Worm (Caenorhabditis elegans) whole organism, L2 larva: ENCODE results near the gene pqn-73.

Experiments
- C34F6.9 ChIP-seq: fragments of 150-350 bp; optimal IDR thresholded peaks from 2 replicates; lab custom pipeline; 2014; ENCODE audit warnings: missing biosample characterization, missing genetic modification characterization
- F13H6.1 ChIP-seq: sonication (generic microtip); optimal IDR thresholded peaks from 2 replicates; lab custom pipeline; 2016; ENCODE audit warnings: missing genetic modification characterization, missing compliant biosample characterization
- R02D3.7 ChIP-seq: fragments of 150-350 bp; optimal IDR thresholded peaks from 2 replicates; lab custom pipeline; 2014; ENCODE audit warnings: missing biosample characterization, missing genetic modification characterization
- Y55F3AM.14 ChIP-seq: fragments of 200-800 bp; sonication (Bioruptor generic); optimal IDR thresholded peaks from 2 replicates; lab custom pipeline; 2018; ENCODE audit warnings: mild to moderate bottlenecking, missing genetic modification characterization, missing compliant biosample characterization
- ZK546.5 ChIP-seq: sonication (generic microtip); optimal IDR thresholded peaks from 2 replicates; lab custom pipeline; 2017; ENCODE audit warnings: missing biosample characterization, missing genetic modification characterization
- alr-1 ChIP-seq: fragments of 150-350 bp; optimal IDR thresholded peaks from 2 replicates; lab custom pipeline; 2014; ENCODE audit warnings: missing biosample characterization, missing genetic modification characterization
- aly-2 ChIP-seq: fragments of 150-350 bp; optimal IDR thresholded peaks from 2 replicates; lab custom pipeline; 2014; ENCODE audit warnings: missing biosample characterization, missing genetic modification characterization
- ama-1 ChIP-seq: fragments of 150-350 bp; optimal IDR thresholded peaks from 2 replicates; lab custom pipeline; 2018; ENCODE audit warnings: inconsistent platforms
- blmp-1 ChIP-seq: sonication (generic microtip); optimal IDR thresholded peaks from 2 replicates; lab custom pipeline; 2017; ENCODE audit warnings: missing genetic modification characterization, mild to moderate bottlenecking, missing compliant biosample characterization, antibody characterized with exemption, moderate library complexity; ENCODE audit not compliant: insufficient read depth
- ceh-16 ChIP-seq: fragments of 150-350 bp; optimal IDR thresholded peaks from 2 replicates; lab custom pipeline; 2014; ENCODE audit warnings: missing biosample characterization, missing genetic modification characterization
- crh-2 ChIP-seq: sonication (generic microtip); optimal IDR thresholded peaks from 2 replicates; lab custom pipeline; 2017; ENCODE audit warnings: missing biosample characterization, missing genetic modification characterization
- dmd-4 ChIP-seq: sonication (generic microtip); optimal IDR thresholded peaks from 2 replicates; lab custom pipeline; 2017; ENCODE audit warnings: missing biosample characterization, missing genetic modification characterization
- egl-27 ChIP-seq: sonication (generic microtip); optimal IDR thresholded peaks from 3 replicates; lab custom pipeline; 2017; ENCODE audit warnings: missing biosample characterization, missing genetic modification reagents, missing genetic modification characterization
- elt-1 ChIP-seq: fragments of 150-350 bp; optimal IDR thresholded peaks from 2 replicates; lab custom pipeline; 2014; ENCODE audit warnings: missing biosample characterization, missing genetic modification characterization
- elt-3 ChIP-seq: sonication (generic microtip); optimal IDR thresholded peaks from 2 replicates; lab custom pipeline; 2017; ENCODE audit warnings: missing biosample characterization, missing genetic modification characterization
- fos-1 ChIP-seq: fragments of 150-350 bp; optimal IDR thresholded peaks from 2 replicates; lab custom pipeline; 2014; ENCODE audit warnings: missing biosample characterization, missing genetic modification characterization
- gmeb-1 ChIP-seq: fragments of 150-350 bp; optimal IDR thresholded peaks from 2 replicates; lab custom pipeline; 2014; ENCODE audit warnings: missing biosample characterization, missing genetic modification characterization
- lin-11 ChIP-seq: fragments of 150-350 bp; sonication (generic microtip); optimal IDR thresholded peaks from 2 replicates; lab custom pipeline; 2014; ENCODE audit warnings: missing biosample characterization, missing genetic modification characterization, inconsistent platforms, mixed read lengths
- lin-13 ChIP-seq: fragments of 150-350 bp; optimal IDR thresholded peaks from 2 replicates; lab custom pipeline; 2014; ENCODE audit warnings: missing biosample characterization, missing genetic modification reagents, missing genetic modification characterization
- lin-39 ChIP-seq: fragments of 150-350 bp; optimal IDR thresholded peaks from 2 replicates; lab custom pipeline; 2014; ENCODE audit warnings: missing biosample characterization, missing genetic modification reagents, missing genetic modification characterization
- lsy-2 ChIP-seq, 2 experiments: fragments of 150-350 bp in 1 of 2; sonication (generic microtip) in 1 of 2; optimal IDR thresholded peaks; 2 replicates each; lab custom pipeline; 2014 to 2017; ENCODE audit warnings: missing biosample characterization in 2 of 2, missing genetic modification characterization in 2 of 2
- mab-5 ChIP-seq: fragments of 150-350 bp; optimal IDR thresholded peaks from 2 replicates; lab custom pipeline; 2014; ENCODE audit warnings: missing biosample characterization, missing genetic modification characterization
- mbf-1 ChIP-seq: sonication (generic microtip); optimal IDR thresholded peaks from 2 replicates; lab custom pipeline; 2017; ENCODE audit warnings: missing biosample characterization, missing genetic modification characterization
- mdl-1 ChIP-seq, 2 experiments: fragments of 150-350 bp in 1 of 2; sonication (generic microtip) in 1 of 2; optimal IDR thresholded peaks; 2 replicates each; lab custom pipeline; 2017; ENCODE audit warnings: missing biosample characterization in 2 of 2, missing genetic modification characterization in 2 of 2
- nhr-10 ChIP-seq: sonication (generic microtip); optimal IDR thresholded peaks from 2 replicates; lab custom pipeline; 2017; ENCODE audit warnings: missing biosample characterization, missing genetic modification characterization
- nhr-11 ChIP-seq: fragments of 150-350 bp; optimal IDR thresholded peaks from 2 replicates; lab custom pipeline; 2014; ENCODE audit warnings: missing biosample characterization, missing genetic modification characterization
- nhr-12 ChIP-seq: fragments of 150-350 bp; optimal IDR thresholded peaks from 2 replicates; lab custom pipeline; 2014; ENCODE audit warnings: missing biosample characterization, missing genetic modification characterization
- nhr-129 ChIP-seq: fragments of 150-350 bp; optimal IDR thresholded peaks from 2 replicates; lab custom pipeline; 2014; ENCODE audit warnings: missing biosample characterization, missing genetic modification characterization
- nhr-21 ChIP-seq: fragments of 150-350 bp; optimal IDR thresholded peaks from 2 replicates; lab custom pipeline; 2014; ENCODE audit warnings: missing biosample characterization, missing genetic modification characterization
- nhr-23 ChIP-seq: fragments of 150-350 bp; optimal IDR thresholded peaks from 2 replicates; lab custom pipeline; 2014; ENCODE audit warnings: missing biosample characterization, missing genetic modification reagents, missing genetic modification characterization
- nhr-237 ChIP-seq: fragments of 150-350 bp; optimal IDR thresholded peaks from 2 replicates; lab custom pipeline; 2014; ENCODE audit warnings: missing biosample characterization, missing genetic modification characterization
- nhr-25 ChIP-seq: fragments of 150-350 bp; sonication (generic microtip); optimal IDR thresholded peaks from 3 replicates; lab custom pipeline; 2014; ENCODE audit warnings: missing biosample characterization, missing genetic modification characterization
- nhr-6 ChIP-seq: fragments of 150-350 bp; optimal IDR thresholded peaks from 2 replicates; lab custom pipeline; 2014; ENCODE audit warnings: missing biosample characterization, missing genetic modification characterization
- nhr-77 ChIP-seq: fragments of 150-350 bp; optimal IDR thresholded peaks from 2 replicates; lab custom pipeline; 2014; ENCODE audit warnings: missing biosample characterization, missing genetic modification characterization
- peb-1 ChIP-seq: fragments of 150-350 bp; optimal IDR thresholded peaks from 2 replicates; lab custom pipeline; 2014; ENCODE audit warnings: missing biosample characterization, missing genetic modification characterization
- sem-4 ChIP-seq: fragments of 150-350 bp; optimal IDR thresholded peaks from 2 replicates; lab custom pipeline; 2014; ENCODE audit warnings: missing biosample characterization, missing genetic modification reagents, missing genetic modification characterization
- skn-1 ChIP-seq: sonication (generic microtip); optimal IDR thresholded peaks from 2 replicates; lab custom pipeline; 2017; ENCODE audit warnings: missing biosample characterization, missing genetic modification characterization
- sma-3 ChIP-seq: sonication (generic microtip); optimal IDR thresholded peaks from 2 replicates; lab custom pipeline; 2016; ENCODE audit warnings: missing genetic modification reagents, missing genetic modification characterization, missing compliant biosample characterization
- sma-9 ChIP-seq, 2 experiments: fragments of 150-350 bp in 1 of 2; sonication (generic microtip) in 1 of 2; optimal IDR thresholded peaks; 2 replicates each; lab custom pipeline; 2014 to 2016; ENCODE audit warnings: missing genetic modification characterization in 2 of 2, mild to moderate bottlenecking in 1 of 2, missing biosample characterization in 1 of 2, missing compliant biosample characterization in 1 of 2, missing genetic modification reagents in 1 of 2, moderate library complexity in 1 of 2
- snpc-4 ChIP-seq: fragments of 150-350 bp; optimal IDR thresholded peaks from 2 replicates; lab custom pipeline; 2014; ENCODE audit warnings: missing biosample characterization, missing genetic modification characterization
- unc-39 ChIP-seq: fragments of 150-350 bp; optimal IDR thresholded peaks from 2 replicates; lab custom pipeline; 2014; ENCODE audit warnings: missing biosample characterization, missing genetic modification characterization
- unc-55 ChIP-seq: fragments of 150-350 bp; sonication (generic microtip); optimal IDR thresholded peaks from 3 replicates; lab custom pipeline; 2014; ENCODE audit warnings: missing biosample characterization, missing genetic modification reagents, missing genetic modification characterization
- unc-62 ChIP-seq: fragments of 150-350 bp; optimal IDR thresholded peaks from 2 replicates; lab custom pipeline; 2014; ENCODE audit warnings: missing biosample characterization, missing genetic modification reagents, missing genetic modification characterization
- zag-1 ChIP-seq: fragments of 150-350 bp; optimal IDR thresholded peaks from 2 replicates; lab custom pipeline; 2014; ENCODE audit warnings: missing biosample characterization, missing genetic modification characterization
- ztf-1 ChIP-seq: fragments of 200-800 bp; sonication (Bioruptor generic); conservative IDR thresholded peaks from 2 replicates; pipeline ENCODE4 v1.3.6; 2022; ENCODE audit warnings: missing genetic modification characterization, missing compliant biosample characterization
- ztf-4 ChIP-seq: fragments of 150-350 bp; optimal IDR thresholded peaks from 2 replicates; lab custom pipeline; 2014; ENCODE audit warnings: missing biosample characterization, missing genetic modification characterization

Gene pqn-73

ce11 chrII:8554568-8554967 is 14.1 kb downstream of the pqn-73 start:
- TF ChIP-seq lin-11 (tag; lab: Kevin White, UChicago) (no peak), elt-3 (tag; lab: Kevin White, UChicago) (no peak), alr-1 (tag; lab: Kevin White, UChicago) (no peak), sma-3 (GFP tag; lab: Kevin White, UChicago) (no peak), lsy-2 (tag; optimal IDR thresholded peaks at IDR 0.05; lab: Kevin White, UChicago) (no peak), nhr-10 (tag; lab: Kevin White, UChicago) (no peak)

- TF ChIP-seq unc-39 (tag; lab: Kevin White, UChicago), result no peak
- TF ChIP-seq sma-3 (GFP tag; lab: Kevin White, UChicago), result no peak
- TF ChIP-seq sem-4 (tag; lab: Kevin White, UChicago), result no peak
- TF ChIP-seq elt-1, result no peak
- no peak for TF ChIP-seq unc-62 (GFP tag; lab: Kevin White, UChicago)
These were observed 15.7 kb downstream of the pqn-73 start, which contains the start of gene glb-27 for ce11 chrII:8556166-8556565. Gene glb-27 (minus strand): TSS chrII:8556266.

ce11 chrII:8559188-8559587 is 18.7 kb downstream of the pqn-73 start:
- TF ChIP-seq lsy-2 (tag; optimal IDR thresholded peaks at IDR 0.05; lab: Kevin White, UChicago) (peak in 1 of 2 experiments; percentile 41), alr-1 (tag; lab: Kevin White, UChicago) (no peak)
- TF ChIP-seq, all 48 proteins: peak for 1

ce11 chrII:8561227-8561626 is 20.7 kb downstream of the pqn-73 start, which contains the start of gene iff-2:
Gene iff-2 (minus strand): TSS chrII:8561367.
- peak; percentile 98 for TF ChIP-seq gmeb-1 (tag; lab: Kevin White, UChicago)
- peak; percentile 99 for TF ChIP-seq ceh-16 (tag; lab: Kevin White, UChicago)
- peak; percentile 92 for TF ChIP-seq unc-62 (GFP tag; lab: Kevin White, UChicago)
- peak; percentile 99 for TF ChIP-seq lin-13 (GFP tag; lab: Kevin White, UChicago)
- peak; percentile 94 to 98 for TF ChIP-seq lsy-2 (tag; optimal IDR thresholded peaks at IDR 0.05; lab: Kevin White, UChicago)
- TF ChIP-seq egl-27, result peak; percentile 98
- peak; percentile 99 for TF ChIP-seq nhr-21 (tag; lab: Kevin White, UChicago)
- peak; percentile 22 for TF ChIP-seq nhr-11 (tag; lab: Kevin White, UChicago)
- TF ChIP-seq mab-5 (tag; lab: Kevin White, UChicago), result peak; percentile 97
- no peak for TF ChIP-seq aly-2
- no peak for TF ChIP-seq elt-3 (tag; lab: Kevin White, UChicago)
- peak; percentile 96 for TF ChIP-seq Y55F3AM.14
- TF ChIP-seq nhr-10 (tag; lab: Kevin White, UChicago), result peak; percentile 92
- no peak for TF ChIP-seq elt-1
- peak; percentile 99 for TF ChIP-seq zag-1 (tag; lab: Kevin White, UChicago)
- peak; percentile 89 for TF ChIP-seq nhr-77
- TF ChIP-seq blmp-1 (tag; lab: Kevin White, UChicago), result peak; percentile 97
- TF ChIP-seq sem-4 (tag; lab: Kevin White, UChicago), result peak; percentile 99
- TF ChIP-seq mbf-1 (tag; lab: Kevin White, UChicago), result no peak
- TF ChIP-seq sma-3 (GFP tag; lab: Kevin White, UChicago), result peak; percentile 100
- TF ChIP-seq R02D3.7 (tag; lab: Kevin White, UChicago), result peak; percentile 68
- TF ChIP-seq F13H6.1 (tag; lab: Kevin White, UChicago), result peak; percentile 99
- TF ChIP-seq sma-9 (GFP tag; optimal IDR thresholded peaks at IDR 0.05; lab: Kevin White, UChicago), result peak; percentile 99
- no peak for TF ChIP-seq sma-9 (tag; optimal IDR thresholded peaks at IDR 0.05; lab: Kevin White, UChicago)
- no peak for TF ChIP-seq dmd-4 (tag; lab: Kevin White, UChicago)
- TF ChIP-seq lin-39 (tag; lab: Kevin White, UChicago), result no peak
- peak; percentile 89 for TF ChIP-seq ama-1 (lab: Kevin White, UChicago)
- peak; percentile 94 for TF ChIP-seq skn-1 (tag; lab: Kevin White, UChicago)
- peak; percentile 93 for TF ChIP-seq ZK546.5 (tag; lab: Kevin White, UChicago)
- TF ChIP-seq nhr-12 (tag; lab: Kevin White, UChicago), result peak; percentile 65
- no peak for TF ChIP-seq ztf-1
- TF ChIP-seq alr-1 (tag; lab: Kevin White, UChicago), result no peak
- peak; percentile 77 for TF ChIP-seq nhr-237
- TF ChIP-seq nhr-25 (tag; lab: Kevin White, UChicago), result peak; percentile 99
- TF ChIP-seq nhr-6 (tag; lab: Kevin White, UChicago), result peak; percentile 99
- TF ChIP-seq crh-2 (tag; lab: Kevin White, UChicago), result peak; percentile 100
- TF ChIP-seq unc-55 (GFP tag; lab: Kevin White, UChicago), result peak; percentile 100
- TF ChIP-seq C34F6.9 (tag; lab: Kevin White, UChicago), result peak; percentile 100
- TF ChIP-seq snpc-4 (tag; lab: Kevin White, UChicago), result peak; percentile 93
- peak; percentile 99 for TF ChIP-seq ztf-4 (tag; lab: Kevin White, UChicago)
- TF ChIP-seq nhr-129, result peak; percentile 99
- TF ChIP-seq mdl-1 (tag; optimal IDR thresholded peaks at IDR 0.05; lab: Kevin White, UChicago), result peak; percentile 93 to 99
- TF ChIP-seq nhr-23 (tag; lab: Kevin White, UChicago), result no peak
- TF ChIP-seq fos-1 (tag; lab: Kevin White, UChicago), result peak; percentile 99
- TF ChIP-seq peb-1 (tag; lab: Kevin White, UChicago), result peak; percentile 61
